Fruit fly (Drosophila melanogaster): ENCODE results near the gene CG3713.
A peak's percentile ranks its signal among the peaks of the same experiment; 100 is the strongest.

CG3713 gene

DNA sequence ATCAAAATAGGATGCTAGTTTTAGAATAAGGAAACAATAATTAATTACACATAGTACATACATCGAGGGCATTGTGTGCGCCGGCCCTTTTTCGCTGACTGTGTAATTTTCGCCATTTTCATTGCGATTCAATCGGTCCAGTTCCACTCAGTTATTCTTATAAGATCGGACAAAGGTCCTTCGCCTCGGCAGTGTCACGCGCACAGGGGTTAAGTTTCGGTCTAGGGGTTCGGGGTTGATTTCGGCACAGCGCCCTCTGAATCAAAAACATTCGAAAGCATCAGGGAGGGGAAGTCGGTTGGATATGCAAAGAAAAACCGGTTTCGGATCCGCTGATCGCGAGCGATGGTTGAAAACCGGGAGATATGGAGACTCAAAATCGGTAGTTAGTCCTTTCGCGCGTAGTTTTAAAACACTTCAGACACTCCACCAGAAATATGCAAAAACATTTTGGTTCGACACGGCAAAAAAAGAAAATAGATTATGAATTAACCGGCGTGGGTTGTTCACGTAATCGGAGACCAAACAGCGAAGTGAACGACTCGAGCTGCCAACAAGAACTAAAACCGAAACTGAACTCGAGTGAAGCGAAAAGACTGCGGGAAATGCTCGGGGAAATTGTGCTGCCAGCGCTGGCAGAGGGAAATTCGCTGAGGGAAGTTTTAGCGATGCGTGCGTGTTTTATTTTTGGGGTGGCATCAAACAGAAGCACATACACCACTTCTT lies 10.8 kb downstream of the CG3713 start:
- TF ChIP-seq CG1647 (GFP tag; optimal IDR thresholded peaks at IDR 0.05): no peak
- TF ChIP-seq crc (GFP tag; optimal IDR thresholded peaks at IDR 0.05): no peak
- TF ChIP-seq Hey (tag; optimal IDR thresholded peaks at IDR 0.05): no peak
- TF ChIP-seq CG32532 (GFP tag; IDR thresholded peaks at IDR 0.05): no peak
- TF ChIP-seq bab2 (GFP tag; optimal IDR thresholded peaks at IDR 0.05): no peak
- TF ChIP-seq knrl (GFP tag; IDR thresholded peaks at IDR 0.05; ENCODE audit: partially characterized antibody): no peak
- TF ChIP-seq bcd (GFP tag; optimal IDR thresholded peaks at IDR 0.05): no peak
- no peak for TF ChIP-seq Chrac-16 (GFP tag; optimal IDR thresholded peaks at IDR 0.05)
- TF ChIP-seq CG31224 (GFP tag; IDR thresholded peaks at IDR 0.05): no peak
- TF ChIP-seq Optix (GFP tag; IDR thresholded peaks at IDR 0.05): no peak
- TF ChIP-seq pros (GFP tag; optimal IDR thresholded peaks at IDR 0.05): peak; percentile 72
- TF ChIP-seq CG2120 (GFP tag; optimal IDR thresholded peaks at IDR 0.05): no peak
- TF ChIP-seq Sox102F (GFP tag; optimal IDR thresholded peaks at IDR 0.05): no peak
- TF ChIP-seq BEAF-32 (GFP tag; optimal IDR thresholded peaks at IDR 0.05): peak; percentile 28
- TF ChIP-seq Sry-β (GFP tag; optimal IDR thresholded peaks at IDR 0.05): no peak
- TF ChIP-seq CG2116 (GFP tag; optimal IDR thresholded peaks at IDR 0.05): no peak
- TF ChIP-seq Aef1 (GFP tag; IDR thresholded peaks at IDR 0.05): no peak
- TF ChIP-seq sc (optimal IDR thresholded peaks at IDR 0.05): no peak
- no peak for TF ChIP-seq sc (GFP tag; optimal IDR thresholded peaks at IDR 0.05)
- peak; percentile 14 for TF ChIP-seq sens (GFP tag)
- TF ChIP-seq Jarid2 (GFP tag; optimal IDR thresholded peaks at IDR 0.05): peak; percentile 71
- no peak for TF ChIP-seq CG9215 (GFP tag; IDR thresholded peaks at IDR 0.05)
- no peak for TF ChIP-seq Meics (GFP tag; optimal IDR thresholded peaks at IDR 0.05)
- no peak for TF ChIP-seq dm (GFP tag; optimal IDR thresholded peaks at IDR 0.05)
- 0 out of 2 replicates have a peak, but pooled peaks have one; percentile 13 for TF ChIP-seq sna (GFP tag; IDR thresholded peaks at IDR 0.05; ENCODE audit: partially characterized antibody)
- no peak for TF ChIP-seq CG33213 (GFP tag; optimal IDR thresholded peaks at IDR 0.05)
- peak; percentile 58 for TF ChIP-seq Deaf1 (tag; optimal IDR thresholded peaks at IDR 0.05)
- TF ChIP-seq Pdp1 (GFP tag; optimal IDR thresholded peaks at IDR 0.05): peak in 1 of 2 experiments; percentile 11
- no peak for TF ChIP-seq Taf1 (GFP tag; IDR thresholded peaks at IDR 0.05)
- peak; percentile 20 for TF ChIP-seq kni (GFP tag; optimal IDR thresholded peaks at IDR 0.05)
- no peak for TF ChIP-seq klu (GFP tag; IDR thresholded peaks at IDR 0.05)
- TF ChIP-seq esg (GFP tag; conservative IDR thresholded peaks at IDR 0.05): no peak
- no peak for TF ChIP-seq kay (GFP tag; optimal IDR thresholded peaks at IDR 0.05)
- no peak for TF ChIP-seq Lpt (GFP tag; optimal IDR thresholded peaks at IDR 0.05)
- TF ChIP-seq Med (GFP tag): peak; percentile 27
- TF ChIP-seq peb (GFP tag; IDR thresholded peaks at IDR 0.05): no peak
- peak; percentile 20; the same call in 1 of the 2 replicates for TF ChIP-seq CG10366 (GFP tag; IDR thresholded peaks at IDR 0.05)
- peak; percentile 32 for TF ChIP-seq CG5180 (GFP tag; optimal IDR thresholded peaks at IDR 0.05)
- TF ChIP-seq CG31441 (GFP tag; IDR thresholded peaks at IDR 0.05): no peak
- no peak for TF ChIP-seq abd-A (tag; optimal IDR thresholded peaks at IDR 0.05)
- no peak for TF ChIP-seq fd64A (GFP tag; optimal IDR thresholded peaks at IDR 0.05)
- TF ChIP-seq CHES-1-like (GFP tag; optimal IDR thresholded peaks at IDR 0.05): no peak
- no peak for TF ChIP-seq HLHmδ (GFP tag; optimal IDR thresholded peaks at IDR 0.05)
- no peak for TF ChIP-seq CG3407 (GFP tag; optimal IDR thresholded peaks at IDR 0.05)
- TF ChIP-seq CG5953 (GFP tag; IDR thresholded peaks at IDR 0.05): no peak
- TF ChIP-seq az2 (GFP tag; optimal IDR thresholded peaks at IDR 0.05): no peak
- TF ChIP-seq psq (GFP tag; optimal IDR thresholded peaks at IDR 0.05): no peak
- TF ChIP-seq z (GFP tag; IDR thresholded peaks at IDR 0.05): peak; percentile 58; the same call in 1 of the 3 replicates
- TF ChIP-seq bbx (GFP tag; IDR thresholded peaks at IDR 0.05; ENCODE audit: partially characterized antibody): 0 out of 2 replicates have a peak, but pooled peaks have one; percentile 14
- TF ChIP-seq gsb-n (tag; optimal IDR thresholded peaks at IDR 0.05): no peak

All from whole organism, embryonic.